Fruit fly (Drosophila melanogaster): ENCODE measurements around the gene CG15482.
"Not testable (repeated sequence)": the region's sequence is repeated elsewhere in the genome, so short reads cannot be mapped to it uniquely, and the experiment has no call there.

The CG15482 gene

DNA sequence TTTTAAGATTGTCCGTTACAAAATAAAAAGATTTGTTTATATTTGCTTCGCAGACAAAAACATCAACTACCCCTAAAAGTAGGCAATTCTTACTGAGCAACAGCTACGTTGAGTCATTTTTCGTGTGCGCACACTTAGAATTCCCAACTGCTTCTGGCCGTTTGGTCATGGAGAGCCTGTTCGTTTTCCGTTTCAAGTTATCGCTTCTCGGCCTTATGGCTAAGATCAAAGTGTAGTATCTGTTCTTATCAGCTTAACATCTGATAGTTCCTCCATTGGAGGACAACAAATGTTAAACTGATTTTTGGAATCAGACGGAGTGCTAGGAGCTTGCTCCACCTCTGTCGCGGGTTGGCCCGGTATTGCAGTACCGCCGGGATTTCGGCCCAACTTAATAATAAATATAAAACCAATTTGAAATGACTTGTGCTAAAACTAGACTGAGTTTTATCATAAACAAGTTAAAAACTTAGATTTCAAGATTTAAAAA, 4.1 kb upstream of the CG15482 start (continued):
- peak; percentile 29; the same call in 1 of the 2 replicates for TF ChIP-seq ssp (GFP tag; IDR thresholded peaks at IDR 0.05)
- TF ChIP-seq hkb, pan (optimal IDR thresholded peaks at IDR 0.05): not testable (repeated sequence)
- peak; percentile 75 for TF ChIP-seq hkb (GFP tag; IDR thresholded peaks at IDR 0.05)
- TF ChIP-seq CG16813 (GFP tag; IDR thresholded peaks at IDR 0.05; ENCODE audit: partially characterized antibody), result peak; percentile 54; the same call in 2 of the 3 replicates
- TF ChIP-seq ftz-f1 (GFP tag; optimal IDR thresholded peaks at IDR 0.05), result peak; percentile 13
- TF ChIP-seq onecut (GFP tag; IDR thresholded peaks at IDR 0.05), result peak; percentile 50; the same call in 1 of the 2 replicates
- 0 out of 2 replicates have a peak, but pooled peaks have one; percentile 16 for TF ChIP-seq sim (GFP tag; IDR thresholded peaks at IDR 0.05)
- TF ChIP-seq CG11695 (GFP tag; IDR thresholded peaks at IDR 0.05), result peak; percentile 42; the same call in 1 of the 3 replicates
- peak; percentile 69; the same call in 1 of the 3 replicates for TF ChIP-seq CG11456 (GFP tag; IDR thresholded peaks at IDR 0.05)
- TF ChIP-seq CG8765 (GFP tag; IDR thresholded peaks at IDR 0.05), result peak; percentile 46; the same call in 1 of the 2 replicates
- TF ChIP-seq CG14014 (GFP tag; IDR thresholded peaks at IDR 0.05), result peak; percentile 41; the same call in 1 of the 2 replicates
- peak; percentile 28 for TF ChIP-seq Dip3 (GFP tag; optimal IDR thresholded peaks at IDR 0.05)
- peak; percentile 8; the same call in 1 of the 2 replicates for TF ChIP-seq CG17328 (GFP tag; IDR thresholded peaks at IDR 0.05)
- peak; percentile 40 for TF ChIP-seq lbe (GFP tag; optimal IDR thresholded peaks at IDR 0.05)
- peak; percentile 25 for TF ChIP-seq HmgZ (tag; optimal IDR thresholded peaks at IDR 0.05)
- peak; percentile 24 for TF ChIP-seq CG3281 (GFP tag; optimal IDR thresholded peaks at IDR 0.05)
- peak; percentile 2 for TF ChIP-seq pnt (GFP tag; optimal IDR thresholded peaks at IDR 0.05)
- peak in 1 of 2 experiments; percentile 73 for TF ChIP-seq pan (GFP tag; optimal IDR thresholded peaks at IDR 0.05 in 1 of 2, IDR thresholded peaks at IDR 0.05 in 1 of 2)
- TF ChIP-seq CG7987 (GFP tag; optimal IDR thresholded peaks at IDR 0.05), result peak; percentile 59
- TF ChIP-seq CG10979 (tag; optimal IDR thresholded peaks at IDR 0.05), result peak; percentile 42
- TF ChIP-seq CG13894 (tag; optimal IDR thresholded peaks at IDR 0.05), result peak; percentile 90
- peak; percentile 50 for TF ChIP-seq Meics (GFP tag; optimal IDR thresholded peaks at IDR 0.05)
- peak in 1 of 2 experiments; percentile 35 for TF ChIP-seq Eip74EF (GFP tag; optimal IDR thresholded peaks at IDR 0.05)

DNA sequence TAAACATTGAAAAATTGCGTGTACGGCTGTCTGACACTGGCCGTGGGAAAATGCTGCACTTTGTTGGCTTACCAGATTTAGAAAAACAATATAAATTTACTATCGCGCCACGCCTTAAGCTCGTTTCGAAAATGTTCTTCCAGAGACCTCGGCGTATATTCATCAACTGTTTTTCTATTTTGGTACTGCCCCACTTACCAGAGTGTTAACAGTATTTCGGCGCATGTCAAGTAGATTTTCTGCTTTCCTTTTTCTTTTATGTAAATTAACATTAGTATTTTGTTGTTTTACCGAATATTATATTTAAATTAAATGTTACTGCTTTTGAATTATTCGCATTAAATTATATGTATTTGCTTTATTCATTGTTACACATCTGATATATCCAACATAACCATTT, 3.4 kb upstream of the CG15482 start, which contains the start of gene kek4:
Gene kek4 (minus strand): TSS at position 341 of the 400 bp plus-strand sequence.
- TF ChIP-seq CG2199 (GFP tag; IDR thresholded peaks at IDR 0.05) (no peak), ewg (GFP tag; optimal IDR thresholded peaks at IDR 0.05) (peak; percentile 69), ac (GFP tag; optimal IDR thresholded peaks at IDR 0.05) (no peak)

DNA sequence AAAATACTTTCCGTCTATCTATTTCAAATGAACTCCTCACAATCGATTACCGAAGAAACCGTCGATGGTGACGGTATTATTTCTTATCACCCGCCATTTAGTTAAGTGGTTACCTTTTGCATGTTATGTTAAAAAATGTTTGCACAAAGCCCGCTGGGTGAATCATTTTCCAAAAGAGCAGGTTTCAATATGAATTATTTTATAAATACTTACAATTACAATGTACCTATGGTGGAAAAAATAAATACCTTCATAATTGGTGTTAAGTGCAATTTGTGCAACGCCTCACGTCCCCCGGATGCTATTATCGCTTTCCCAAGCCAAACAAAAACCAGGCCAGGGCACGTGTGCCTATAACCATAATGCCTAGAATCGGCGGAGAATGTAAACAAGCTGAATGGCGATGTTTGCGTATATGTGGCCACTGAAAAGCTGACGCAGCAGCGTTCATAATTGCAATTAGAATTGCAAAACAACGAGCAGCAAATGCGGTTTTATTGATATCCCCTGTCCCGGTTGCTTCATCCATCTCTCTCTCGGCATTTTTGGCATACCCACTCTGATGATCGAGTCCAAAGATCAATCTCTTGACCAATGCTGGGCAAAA, 4.7 kb downstream of the CG15482 start:
- TF ChIP-seq CG10267 (tag; optimal IDR thresholded peaks at IDR 0.05) (no peak), insv (GFP tag; optimal IDR thresholded peaks at IDR 0.05) (no peak), CG7963 (GFP tag; IDR thresholded peaks at IDR 0.05; ENCODE audit: partially characterized antibody) (0 out of 3 replicates have a peak, but pooled peaks have one; percentile 18), Med (GFP tag) (peak; percentile 6), CG18262 (tag; optimal IDR thresholded peaks at IDR 0.05) (no peak), exex (tag; optimal IDR thresholded peaks at IDR 0.05) (peak; percentile 19), B-H1 (GFP tag; IDR thresholded peaks at IDR 0.05) (no peak), CG14860 (GFP tag; IDR thresholded peaks at IDR 0.05; ENCODE audit: partially characterized antibody) (no peak), ERR (GFP tag; optimal IDR thresholded peaks at IDR 0.05) (no peak), sr (GFP tag; IDR thresholded peaks at IDR 0.05) (no peak), Drgx (GFP tag; IDR thresholded peaks at IDR 0.05) (0 out of 2 replicates have a peak, but pooled peaks have one; percentile 23)

Data from whole organism, embryonic.